Worm (Caenorhabditis elegans) whole organism, L2 larva: ENCODE results near the gene M02D8.2.

Experiments
- F13H6.1 ChIP-seq: sonication (generic microtip); optimal IDR thresholded peaks from 2 replicates; lab custom pipeline; 2016; ENCODE audit warnings: missing genetic modification characterization, missing compliant biosample characterization
- R02D3.7 ChIP-seq: fragments of 150-350 bp; optimal IDR thresholded peaks from 2 replicates; lab custom pipeline; 2014; ENCODE audit warnings: missing biosample characterization, missing genetic modification characterization
- Y55F3AM.14 ChIP-seq: fragments of 200-800 bp; sonication (Bioruptor generic); optimal IDR thresholded peaks from 2 replicates; lab custom pipeline; 2018; ENCODE audit warnings: mild to moderate bottlenecking, missing genetic modification characterization, missing compliant biosample characterization
- ZK546.5 ChIP-seq: sonication (generic microtip); optimal IDR thresholded peaks from 2 replicates; lab custom pipeline; 2017; ENCODE audit warnings: missing biosample characterization, missing genetic modification characterization
- ama-1 ChIP-seq: fragments of 150-350 bp; optimal IDR thresholded peaks from 2 replicates; lab custom pipeline; 2018; ENCODE audit warnings: inconsistent platforms
- ceh-82 ChIP-seq: fragments of 150-350 bp; optimal IDR thresholded peaks from 2 replicates; lab custom pipeline; 2014; ENCODE audit warnings: missing biosample characterization, missing genetic modification characterization
- crh-2 ChIP-seq: sonication (generic microtip); optimal IDR thresholded peaks from 2 replicates; lab custom pipeline; 2017; ENCODE audit warnings: missing biosample characterization, missing genetic modification characterization
- dmd-4 ChIP-seq: sonication (generic microtip); optimal IDR thresholded peaks from 2 replicates; lab custom pipeline; 2017; ENCODE audit warnings: missing biosample characterization, missing genetic modification characterization
- egl-27 ChIP-seq: sonication (generic microtip); optimal IDR thresholded peaks from 3 replicates; lab custom pipeline; 2017; ENCODE audit warnings: missing biosample characterization, missing genetic modification reagents, missing genetic modification characterization
- elt-1 ChIP-seq: fragments of 150-350 bp; optimal IDR thresholded peaks from 2 replicates; lab custom pipeline; 2014; ENCODE audit warnings: missing biosample characterization, missing genetic modification characterization
- elt-3 ChIP-seq: sonication (generic microtip); optimal IDR thresholded peaks from 2 replicates; lab custom pipeline; 2017; ENCODE audit warnings: missing biosample characterization, missing genetic modification characterization
- fos-1 ChIP-seq: fragments of 150-350 bp; optimal IDR thresholded peaks from 2 replicates; lab custom pipeline; 2014; ENCODE audit warnings: missing biosample characterization, missing genetic modification characterization
- gmeb-1 ChIP-seq: fragments of 150-350 bp; optimal IDR thresholded peaks from 2 replicates; lab custom pipeline; 2014; ENCODE audit warnings: missing biosample characterization, missing genetic modification characterization
- lin-11 ChIP-seq: fragments of 150-350 bp; sonication (generic microtip); optimal IDR thresholded peaks from 2 replicates; lab custom pipeline; 2014; ENCODE audit warnings: missing biosample characterization, missing genetic modification characterization, inconsistent platforms, mixed read lengths
- lin-13 ChIP-seq: fragments of 150-350 bp; optimal IDR thresholded peaks from 2 replicates; lab custom pipeline; 2014; ENCODE audit warnings: missing biosample characterization, missing genetic modification reagents, missing genetic modification characterization
- lsy-2 ChIP-seq, 2 experiments: fragments of 150-350 bp in 1 of 2; sonication (generic microtip) in 1 of 2; optimal IDR thresholded peaks; 2 replicates each; lab custom pipeline; 2014 to 2017; ENCODE audit warnings: missing biosample characterization in 2 of 2, missing genetic modification characterization in 2 of 2
- mbf-1 ChIP-seq: sonication (generic microtip); optimal IDR thresholded peaks from 2 replicates; lab custom pipeline; 2017; ENCODE audit warnings: missing biosample characterization, missing genetic modification characterization
- mdl-1 ChIP-seq, 2 experiments: fragments of 150-350 bp in 1 of 2; sonication (generic microtip) in 1 of 2; optimal IDR thresholded peaks; 2 replicates each; lab custom pipeline; 2017; ENCODE audit warnings: missing biosample characterization in 2 of 2, missing genetic modification characterization in 2 of 2
- nhr-10 ChIP-seq: sonication (generic microtip); optimal IDR thresholded peaks from 2 replicates; lab custom pipeline; 2017; ENCODE audit warnings: missing biosample characterization, missing genetic modification characterization
- nhr-12 ChIP-seq: fragments of 150-350 bp; optimal IDR thresholded peaks from 2 replicates; lab custom pipeline; 2014; ENCODE audit warnings: missing biosample characterization, missing genetic modification characterization
- nhr-129 ChIP-seq: fragments of 150-350 bp; optimal IDR thresholded peaks from 2 replicates; lab custom pipeline; 2014; ENCODE audit warnings: missing biosample characterization, missing genetic modification characterization
- nhr-21 ChIP-seq: fragments of 150-350 bp; optimal IDR thresholded peaks from 2 replicates; lab custom pipeline; 2014; ENCODE audit warnings: missing biosample characterization, missing genetic modification characterization
- nhr-23 ChIP-seq: fragments of 150-350 bp; optimal IDR thresholded peaks from 2 replicates; lab custom pipeline; 2014; ENCODE audit warnings: missing biosample characterization, missing genetic modification reagents, missing genetic modification characterization
- nhr-6 ChIP-seq: fragments of 150-350 bp; optimal IDR thresholded peaks from 2 replicates; lab custom pipeline; 2014; ENCODE audit warnings: missing biosample characterization, missing genetic modification characterization
- nhr-77 ChIP-seq: fragments of 150-350 bp; optimal IDR thresholded peaks from 2 replicates; lab custom pipeline; 2014; ENCODE audit warnings: missing biosample characterization, missing genetic modification characterization
- peb-1 ChIP-seq: fragments of 150-350 bp; optimal IDR thresholded peaks from 2 replicates; lab custom pipeline; 2014; ENCODE audit warnings: missing biosample characterization, missing genetic modification characterization
- sem-4 ChIP-seq: fragments of 150-350 bp; optimal IDR thresholded peaks from 2 replicates; lab custom pipeline; 2014; ENCODE audit warnings: missing biosample characterization, missing genetic modification reagents, missing genetic modification characterization
- sma-9 ChIP-seq, 2 experiments: fragments of 150-350 bp in 1 of 2; sonication (generic microtip) in 1 of 2; optimal IDR thresholded peaks; 2 replicates each; lab custom pipeline; 2014 to 2016; ENCODE audit warnings: missing genetic modification characterization in 2 of 2, mild to moderate bottlenecking in 1 of 2, missing biosample characterization in 1 of 2, missing compliant biosample characterization in 1 of 2, missing genetic modification reagents in 1 of 2, moderate library complexity in 1 of 2
- snpc-4 ChIP-seq: fragments of 150-350 bp; optimal IDR thresholded peaks from 2 replicates; lab custom pipeline; 2014; ENCODE audit warnings: missing biosample characterization, missing genetic modification characterization
- unc-39 ChIP-seq: fragments of 150-350 bp; optimal IDR thresholded peaks from 2 replicates; lab custom pipeline; 2014; ENCODE audit warnings: missing biosample characterization, missing genetic modification characterization
- unc-62 ChIP-seq: fragments of 150-350 bp; optimal IDR thresholded peaks from 2 replicates; lab custom pipeline; 2014; ENCODE audit warnings: missing biosample characterization, missing genetic modification reagents, missing genetic modification characterization
- ztf-1 ChIP-seq: fragments of 200-800 bp; sonication (Bioruptor generic); conservative IDR thresholded peaks from 2 replicates; pipeline ENCODE4 v1.3.6; 2022; ENCODE audit warnings: missing genetic modification characterization, missing compliant biosample characterization
- ztf-11 ChIP-seq: sonication (generic microtip); optimal IDR thresholded peaks from 2 replicates; lab custom pipeline; 2017; ENCODE audit warnings: missing biosample characterization, missing genetic modification characterization
- ztf-4 ChIP-seq: fragments of 150-350 bp; optimal IDR thresholded peaks from 2 replicates; lab custom pipeline; 2014; ENCODE audit warnings: missing biosample characterization, missing genetic modification characterization

M02D8.2 gene

DNA sequence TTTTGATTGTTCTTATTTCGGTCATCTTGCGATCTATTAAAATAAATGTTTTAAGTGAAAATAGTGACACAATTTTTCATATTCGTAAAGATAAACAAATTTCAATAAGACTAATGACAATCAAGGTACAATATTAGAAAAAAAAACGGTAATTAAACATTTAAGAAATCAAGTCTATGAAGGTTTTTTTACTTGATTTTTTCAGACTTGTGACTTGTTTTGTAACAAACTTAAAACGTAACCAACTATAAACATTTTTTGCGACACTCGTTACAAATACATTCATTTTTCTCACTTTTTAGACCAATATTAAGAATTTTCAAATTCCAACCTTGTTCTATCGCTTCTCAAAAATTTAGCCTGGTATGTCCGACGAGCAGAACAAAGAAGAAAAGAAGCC, at the start of gene M02D8.2:
TSS of gene M02D8.2 (plus strand) at position 301 of the 400 bp plus-strand sequence.
- TF ChIP-seq sem-4 (no peak), nhr-23 (no peak), lin-11 (tag; lab: Kevin White, UChicago) (no peak), crh-2 (no peak), gmeb-1 (tag; lab: Kevin White, UChicago) (no peak), snpc-4 (no peak), sma-9 (GFP tag; optimal IDR thresholded peaks at IDR 0.05; lab: Kevin White, UChicago) (no peak), sma-9 (tag; optimal IDR thresholded peaks at IDR 0.05; lab: Kevin White, UChicago) (no peak), ama-1 (lab: Kevin White, UChicago) (no peak), elt-1 (tag; lab: Kevin White, UChicago) (no peak), mbf-1 (tag; lab: Kevin White, UChicago) (no peak)

DNA sequence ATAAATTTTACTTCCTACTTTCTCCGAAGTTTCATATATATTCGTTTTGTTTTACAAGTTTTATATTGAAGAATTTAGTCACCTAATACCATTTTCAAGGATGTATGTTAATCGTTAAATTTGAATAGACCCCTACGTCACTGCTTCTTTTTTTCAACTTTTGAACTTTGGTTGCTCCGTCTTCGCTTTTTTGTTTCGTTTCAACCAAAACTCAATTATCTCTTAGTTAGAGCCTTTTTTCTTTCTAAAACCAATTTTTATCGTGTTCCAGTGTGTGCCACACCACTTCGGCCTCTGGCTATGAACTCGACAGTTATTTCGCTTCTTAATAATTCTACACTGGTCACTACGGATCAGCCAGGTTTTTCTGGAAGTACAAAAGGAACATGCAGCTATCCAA, 42.0 kb upstream of the M02D8.2 start, which contains the start of gene frpr-8:
TSS of gene frpr-8 (plus strand) at position 301 of the 400 bp plus-strand sequence.
- TF ChIP-seq ama-1 (lab: Kevin White, UChicago): no peak
- no peak for TF ChIP-seq R02D3.7 (tag; lab: Kevin White, UChicago)
- TF ChIP-seq nhr-6: no peak
- TF ChIP-seq nhr-129 (tag; lab: Kevin White, UChicago): no peak
- no peak for TF ChIP-seq ZK546.5
- no peak for TF ChIP-seq lin-13 (GFP tag; lab: Kevin White, UChicago)
- TF ChIP-seq F13H6.1: no peak
- TF ChIP-seq ztf-1 (GFP tag; lab: Robert Waterston, UW): no peak
- no peak for TF ChIP-seq unc-62 (GFP tag; lab: Kevin White, UChicago)
- no peak for TF ChIP-seq Y55F3AM.14 (GFP tag; lab: Kevin White, UChicago)
- TF ChIP-seq ztf-4 (tag; lab: Kevin White, UChicago): no peak
- TF ChIP-seq egl-27 (tag; lab: Kevin White, UChicago): no peak
- no peak for TF ChIP-seq unc-39 (tag; lab: Kevin White, UChicago)
- TF ChIP-seq mbf-1 (tag; lab: Kevin White, UChicago): no peak
- TF ChIP-seq lin-11 (tag; lab: Kevin White, UChicago): no peak
- TF ChIP-seq nhr-77 (tag; lab: Kevin White, UChicago): no peak
- TF ChIP-seq peb-1 (tag; lab: Kevin White, UChicago): no peak
- no peak for TF ChIP-seq ceh-82 (tag; lab: Kevin White, UChicago)
- no peak for TF ChIP-seq nhr-21 (tag; lab: Kevin White, UChicago)

DNA sequence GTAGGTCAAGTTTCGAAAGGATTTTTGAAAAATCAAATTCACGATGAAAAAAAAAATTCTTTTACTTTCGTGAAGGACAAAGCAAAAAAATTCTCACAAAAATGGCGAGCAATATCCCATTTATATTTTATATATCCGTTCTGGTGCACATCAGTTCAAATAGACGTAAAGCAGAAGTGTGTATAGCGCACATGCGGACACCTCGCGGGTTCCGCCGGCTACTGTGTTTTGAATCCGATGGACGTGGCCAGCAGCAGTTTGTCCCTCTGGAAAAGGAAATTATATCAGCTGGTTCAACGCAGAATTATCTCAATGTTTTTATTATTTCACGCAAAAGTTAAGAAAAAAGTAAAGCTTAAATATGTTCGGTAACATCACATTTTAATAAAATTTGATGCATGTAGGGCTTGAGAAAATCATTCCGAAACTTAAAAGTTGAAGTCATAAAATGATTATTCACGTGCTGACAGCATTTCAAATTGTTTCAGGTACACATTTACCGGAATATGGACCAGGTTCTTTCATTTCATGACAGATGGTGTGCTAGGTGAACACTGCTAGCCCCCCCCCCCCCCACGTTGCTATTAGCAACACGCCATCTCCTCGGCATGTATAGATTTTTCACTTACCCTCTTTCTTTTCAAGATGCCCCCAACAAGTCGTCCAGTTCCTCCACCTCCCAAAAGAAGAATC, 35.7 kb upstream of the M02D8.2 start, which contains the start of gene jbts-14:
TSS of gene jbts-14 (plus strand) at position 643 of the 693 bp plus-strand sequence.
- TF ChIP-seq lsy-2 (tag; optimal IDR thresholded peaks at IDR 0.05; lab: Kevin White, UChicago) (no peak), snpc-4 (peak; percentile 72)

DNA sequence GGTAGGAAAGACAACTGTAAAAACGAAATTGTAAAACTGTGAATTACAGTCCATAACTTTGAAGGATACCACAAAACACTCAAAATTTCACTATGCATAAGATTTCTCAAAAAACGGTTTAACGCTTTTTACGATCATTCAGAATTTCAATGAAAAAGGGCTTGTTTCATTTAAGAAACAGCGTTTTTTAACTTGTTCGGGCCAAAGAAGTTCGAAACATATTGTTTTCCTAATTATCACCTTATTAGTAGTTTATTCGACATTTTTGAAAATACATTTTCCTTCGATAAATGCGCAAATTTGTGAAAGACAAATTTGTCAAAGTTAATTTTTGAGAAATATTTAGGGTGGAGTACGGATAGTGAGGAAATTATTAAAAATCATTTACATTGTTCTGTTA, 34.6 kb upstream of the M02D8.2 start:
- no peak for TF ChIP-seq mdl-1 (tag; optimal IDR thresholded peaks at IDR 0.05; lab: Kevin White, UChicago)
- TF ChIP-seq snpc-4: no peak
- TF ChIP-seq elt-1 (tag; lab: Kevin White, UChicago): no peak
- no peak for TF ChIP-seq Y55F3AM.14 (GFP tag; lab: Kevin White, UChicago)
- TF ChIP-seq dmd-4 (tag; lab: Kevin White, UChicago): no peak
- no peak for TF ChIP-seq ama-1 (lab: Kevin White, UChicago)
- TF ChIP-seq ZK546.5: no peak
- no peak for TF ChIP-seq nhr-10 (tag; lab: Kevin White, UChicago)
- no peak for TF ChIP-seq fos-1 (tag; lab: Kevin White, UChicago)
- no peak for TF ChIP-seq ztf-11 (tag; lab: Kevin White, UChicago)

DNA sequence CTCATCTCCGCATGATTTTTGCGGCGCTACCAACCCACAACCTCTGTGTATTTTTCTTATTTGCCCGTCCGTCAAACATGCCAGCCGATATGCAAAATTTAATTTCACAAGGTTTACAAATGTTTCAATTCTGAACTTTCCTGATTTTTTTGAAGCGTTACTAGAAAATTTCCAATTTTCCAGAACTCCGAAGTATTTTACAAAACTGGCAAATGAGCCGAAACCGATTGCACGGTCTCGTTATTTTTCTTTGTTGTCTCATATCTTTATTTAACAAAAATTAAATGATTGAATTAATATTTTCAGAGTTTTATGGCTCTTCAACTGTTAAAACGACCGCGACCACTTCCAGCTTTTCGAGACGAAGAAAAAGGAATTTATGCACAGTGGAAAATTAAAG, 31.4 kb upstream of the M02D8.2 start, which contains the start of gene F53A9.3:
TSS of gene F53A9.3 (plus strand) at position 301 of the 400 bp plus-strand sequence.
- no peak for TF ChIP-seq nhr-12 (tag; lab: Kevin White, UChicago)
- no peak for TF ChIP-seq sem-4
- no peak for TF ChIP-seq ztf-4 (tag; lab: Kevin White, UChicago)
- no peak for TF ChIP-seq elt-3 (tag; lab: Kevin White, UChicago)
- TF ChIP-seq nhr-77 (tag; lab: Kevin White, UChicago): no peak
- TF ChIP-seq, all 48 proteins: peak for 0
